Fruit fly (Drosophila melanogaster) whole organism, embryonic: ENCODE data around the gene CG13373.

Experiments used
- Aef1 ChIP-seq: fragments of 200-800 bp; sonication (Bioruptor generic); IDR thresholded peaks from 3 replicates; pipeline ENCODE4 v1.3.6; 2022; ENCODE audit warnings: missing biosample characterization, missing genetic modification characterization
- B-H2 ChIP-seq: fragments of 200-800 bp; sonication (Bioruptor generic); optimal IDR thresholded peaks from 2 replicates; lab custom pipeline; 2018; ENCODE audit warnings: missing biosample characterization, mild to moderate bottlenecking, missing genetic modification characterization
- CG10565 ChIP-seq: fragments of 200-800 bp; sonication (Bioruptor generic); optimal IDR thresholded peaks from 3 replicates; lab custom pipeline; 2016; ENCODE audit warnings: missing biosample characterization, mild to moderate bottlenecking, missing genetic modification characterization
- CG11093 ChIP-seq: fragments of 200-800 bp; sonication (Bioruptor generic); IDR thresholded peaks from 3 replicates; pipeline ENCODE4 v1.3.6; 2022; ENCODE audit warnings: missing biosample characterization, missing genetic modification characterization
- CG11695 ChIP-seq: fragments of 200-800 bp; sonication (Bioruptor generic); IDR thresholded peaks from 3 replicates; pipeline ENCODE4 v1.3.6; 2022; ENCODE audit warnings: missing biosample characterization, missing genetic modification characterization
- CG11696 ChIP-seq: fragments of 200-800 bp; sonication (Bioruptor generic); IDR thresholded peaks from 2 replicates; pipeline ENCODE4 v1.3.6; 2022; ENCODE audit warnings: missing biosample characterization, missing genetic modification characterization
- CG12104 ChIP-seq: fragments of 200-800 bp; sonication (Bioruptor generic); optimal IDR thresholded peaks from 3 replicates; lab custom pipeline; 2016; ENCODE audit warnings: missing biosample characterization, missing genetic modification characterization
- CG12155 ChIP-seq: fragments of 200-800 bp; sonication (Bioruptor generic); optimal IDR thresholded peaks from 3 replicates; lab custom pipeline; 2016; ENCODE audit warnings: missing biosample characterization, missing genetic modification characterization
- CG1529 ChIP-seq: fragments of 200-800 bp; sonication (Bioruptor generic); optimal IDR thresholded peaks from 3 replicates; lab custom pipeline; 2018; ENCODE audit warnings: missing biosample characterization, missing genetic modification characterization
- CG15514 ChIP-seq: fragments of 200-800 bp; sonication (Bioruptor generic); optimal IDR thresholded peaks from 3 replicates; lab custom pipeline; 2017; ENCODE audit warnings: missing biosample characterization, missing genetic modification characterization, mild to moderate bottlenecking, moderate library complexity, missing genetic modification reagents
- CG16815 ChIP-seq: fragments of 200-800 bp; sonication (Bioruptor generic); optimal IDR thresholded peaks from 3 replicates; lab custom pipeline; 2017; ENCODE audit warnings: missing biosample characterization, mild to moderate bottlenecking, missing genetic modification characterization
- CG17361 ChIP-seq: fragments of 200-800 bp; sonication (Bioruptor generic); IDR thresholded peaks from 3 replicates; pipeline ENCODE4 v1.3.6; 2022; ENCODE audit warnings: missing biosample characterization, missing genetic modification characterization
- CG18619 ChIP-seq: fragments of 200-800 bp; sonication (Bioruptor generic); optimal IDR thresholded peaks from 3 replicates; lab custom pipeline; 2017; ENCODE audit warnings: missing biosample characterization, mild to moderate bottlenecking, missing genetic modification characterization
- CG30431 ChIP-seq: fragments of 200-800 bp; sonication (Bioruptor generic); optimal IDR thresholded peaks from 2 replicates; lab custom pipeline; 2017; ENCODE audit warnings: missing biosample characterization, missing genetic modification characterization
- CG34422 ChIP-seq: fragments of 200-800 bp; sonication (Bioruptor generic); IDR thresholded peaks from 3 replicates; pipeline ENCODE4 v1.3.6; 2022; ENCODE audit warnings: missing biosample characterization, missing genetic modification characterization
- CG4854 ChIP-seq: fragments of 200-800 bp; sonication (Bioruptor generic); optimal IDR thresholded peaks from 2 replicates; lab custom pipeline; 2016; ENCODE audit warnings: missing biosample characterization, missing genetic modification characterization, inconsistent platforms
- CG6683 ChIP-seq: fragments of 200-800 bp; sonication (Bioruptor generic); optimal IDR thresholded peaks from 2 replicates; lab custom pipeline; 2017; ENCODE audit warnings: missing biosample characterization, mild to moderate bottlenecking, missing genetic modification characterization, missing genetic modification reagents
- CG7357 ChIP-seq: fragments of 200-800 bp; sonication (Bioruptor generic); IDR thresholded peaks from 3 replicates; pipeline ENCODE4 v1.3.6; 2022; ENCODE audit warnings: missing biosample characterization, missing genetic modification characterization
- CG7839 ChIP-seq: fragments of 200-800 bp; sonication (Bioruptor generic); optimal IDR thresholded peaks from 3 replicates; lab custom pipeline; 2018; ENCODE audit warnings: missing biosample characterization, mild to moderate bottlenecking, missing genetic modification characterization, moderate library complexity
- CG7928 ChIP-seq: fragments of 200-800 bp; sonication (Bioruptor generic); optimal IDR thresholded peaks from 2 replicates; lab custom pipeline; 2017; ENCODE audit warnings: missing biosample characterization, mild to moderate bottlenecking, missing genetic modification characterization
- CG8281 ChIP-seq: fragments of 200-800 bp; sonication (Bioruptor generic); optimal IDR thresholded peaks from 2 replicates; lab custom pipeline; 2018; ENCODE audit warnings: missing biosample characterization, mild to moderate bottlenecking, missing genetic modification characterization, moderate library complexity
- CG8924 ChIP-seq: fragments of 200-800 bp; optimal IDR thresholded peaks from 3 replicates; lab custom pipeline; 2019; ENCODE audit warnings: missing biosample characterization, mild to moderate bottlenecking, missing genetic modification characterization, moderate library complexity
- CG9876 ChIP-seq: fragments of 200-800 bp; sonication (Bioruptor generic); optimal IDR thresholded peaks from 2 replicates; lab custom pipeline; 2016; ENCODE audit warnings: missing biosample characterization, missing genetic modification characterization
- Chrac-16 ChIP-seq: fragments of 200-800 bp; sonication (Bioruptor generic); optimal IDR thresholded peaks from 3 replicates; lab custom pipeline; 2016; ENCODE audit warnings: missing biosample characterization, missing genetic modification characterization
- CkIIα-i1 ChIP-seq: fragments of 200-800 bp; sonication (Bioruptor generic); IDR thresholded peaks from 2 replicates; pipeline ENCODE4 v1.3.6; 2022; ENCODE audit warnings: missing biosample characterization, missing genetic modification characterization
- Fer1 ChIP-seq: fragments of 200-800 bp; sonication (Bioruptor generic); optimal IDR thresholded peaks from 2 replicates; lab custom pipeline; 2017; ENCODE audit warnings: missing biosample characterization, mild to moderate bottlenecking, missing genetic modification characterization
- Gsc ChIP-seq: fragments of 200-800 bp; sonication (Bioruptor generic); IDR thresholded peaks from 2 replicates; pipeline ENCODE4 v1.3.6; 2022; ENCODE audit warnings: missing biosample characterization, missing genetic modification characterization
- H15 ChIP-seq: fragments of 200-800 bp; sonication (Bioruptor generic); IDR thresholded peaks from 3 replicates; pipeline ENCODE4 v1.3.6; 2022; ENCODE audit warnings: missing biosample characterization, missing genetic modification characterization
- Hr39 ChIP-seq: fragments of >200 bp; optimal IDR thresholded peaks from 2 replicates; lab custom pipeline; 2017
- Jarid2 ChIP-seq: fragments of 200-800 bp; sonication (Bioruptor generic); optimal IDR thresholded peaks from 3 replicates; lab custom pipeline; 2017; ENCODE audit warnings: mild to moderate bottlenecking, missing biosample characterization, missing genetic modification reagents, missing genetic modification characterization
- MESR4 ChIP-seq: fragments of 200-800 bp; sonication (Bioruptor generic); optimal IDR thresholded peaks from 2 replicates; lab custom pipeline; 2018; ENCODE audit warnings: missing biosample characterization, mild to moderate bottlenecking, missing genetic modification characterization, moderate library complexity
- Meics ChIP-seq: fragments of 200-800 bp; sonication (Bioruptor generic); optimal IDR thresholded peaks from 2 replicates; lab custom pipeline; 2017; ENCODE audit warnings: missing biosample characterization, mild to moderate bottlenecking, missing genetic modification characterization
- NK7.1 ChIP-seq: fragments of 200-800 bp; sonication (Bioruptor generic); optimal IDR thresholded peaks from 3 replicates; lab custom pipeline; 2016; ENCODE audit warnings: missing biosample characterization, missing genetic modification characterization
- Optix ChIP-seq: fragments of 200-800 bp; sonication (Bioruptor generic); IDR thresholded peaks from 3 replicates; pipeline ENCODE4 v1.3.6; 2022; ENCODE audit warnings: missing biosample characterization, missing genetic modification characterization
- az2 ChIP-seq: fragments of 200-800 bp; sonication (Bioruptor generic); optimal IDR thresholded peaks from 3 replicates; lab custom pipeline; 2016; ENCODE audit warnings: missing biosample characterization, missing genetic modification characterization
- bsh ChIP-seq, 2 experiments: fragments of 200-800 bp; sonication (Bioruptor generic); optimal IDR thresholded peaks; 2 replicates each; lab custom pipeline; 2017 to 2018; ENCODE audit warnings: mild to moderate bottlenecking in 2 of 2, missing biosample characterization in 2 of 2, missing genetic modification characterization in 2 of 2, moderate library complexity in 1 of 2
- da ChIP-seq: fragments of 200-800 bp; sonication (Bioruptor generic); optimal IDR thresholded peaks from 2 replicates; lab custom pipeline; 2016; ENCODE audit warnings: missing biosample characterization, missing genetic modification characterization
- eyg ChIP-seq: fragments of 200-800 bp; sonication (Bioruptor generic); optimal IDR thresholded peaks from 3 replicates; lab custom pipeline; 2016; ENCODE audit warnings: missing biosample characterization, missing genetic modification characterization
- fd64A ChIP-seq: fragments of 200-800 bp; sonication (Bioruptor generic); optimal IDR thresholded peaks from 3 replicates; lab custom pipeline; 2018; ENCODE audit warnings: missing biosample characterization, mild to moderate bottlenecking, missing genetic modification characterization
- gfzf ChIP-seq: fragments of 200-800 bp; sonication (Bioruptor generic); optimal IDR thresholded peaks from 2 replicates; lab custom pipeline; 2016; ENCODE audit warnings: missing biosample characterization, mild to moderate bottlenecking, missing genetic modification characterization, moderate library complexity
- hth ChIP-seq: fragments of >200 bp; optimal IDR thresholded peaks from 2 replicates; lab custom pipeline; 2017; ENCODE audit warnings: inconsistent platforms
- kah ChIP-seq: fragments of 200-800 bp; sonication (Bioruptor generic); optimal IDR thresholded peaks from 2 replicates; lab custom pipeline; 2018; ENCODE audit warnings: missing biosample characterization, mild to moderate bottlenecking, missing genetic modification characterization
- ken ChIP-seq: fragments of 200-800 bp; sonication (Bioruptor generic); IDR thresholded peaks from 3 replicates; pipeline ENCODE4 v1.3.6; 2022; ENCODE audit warnings: missing biosample characterization, missing genetic modification characterization
- kni ChIP-seq: fragments of 200-800 bp; sonication (Bioruptor generic); optimal IDR thresholded peaks from 3 replicates; lab custom pipeline; 2017; ENCODE audit warnings: mild to moderate bottlenecking, missing biosample characterization, missing genetic modification reagents, missing genetic modification characterization
- pnt ChIP-seq: fragments of 200-800 bp; sonication (Bioruptor generic); optimal IDR thresholded peaks from 3 replicates; lab custom pipeline; 2016; ENCODE audit warnings: missing biosample characterization, missing genetic modification characterization
- pros ChIP-seq: fragments of 200-800 bp; sonication (Bioruptor generic); optimal IDR thresholded peaks from 3 replicates; lab custom pipeline; 2019; ENCODE audit warnings: missing biosample characterization, mild to moderate bottlenecking, missing genetic modification characterization, moderate library complexity
- ssp ChIP-seq: fragments of 200-800 bp; sonication (Bioruptor generic); IDR thresholded peaks from 2 replicates; pipeline ENCODE4 v1.3.6; 2022; ENCODE audit warnings: missing biosample characterization, missing genetic modification characterization
- tll ChIP-seq, 2 experiments: fragments of 200-800 bp in 1 of 2; fragments of >200 bp in 1 of 2; sonication (Bioruptor generic) in 1 of 2; optimal IDR thresholded peaks; 2 replicates each; lab custom pipeline; 2017 to 2019; ENCODE audit warnings: missing biosample characterization in 2 of 2, missing genetic modification characterization in 2 of 2, mild to moderate bottlenecking in 1 of 2, moderate library complexity in 1 of 2
- unc-4 ChIP-seq: fragments of 200-800 bp; sonication (Bioruptor generic); IDR thresholded peaks from 2 replicates; pipeline ENCODE4 v1.3.6; 2022; ENCODE audit warnings: missing biosample characterization, missing genetic modification characterization; ENCODE audit not compliant: partially characterized antibody
- zfh1 ChIP-seq: fragments of 200-800 bp; sonication (Bioruptor generic); IDR thresholded peaks from 3 replicates; pipeline ENCODE4 v1.3.6; 2022; ENCODE audit warnings: missing biosample characterization, missing genetic modification characterization

CG13373 gene

dm6 chrX:476230-477143, at the start of gene CG13373, which contains the start of gene ebo (continued):
- TF ChIP-seq Chrac-16: no peak
- no peak for TF ChIP-seq CG8281
- TF ChIP-seq Aef1 (GFP tag; lab: Robert Waterston, UW): no peak
- no peak for TF ChIP-seq az2 (GFP tag; lab: Kevin White, UChicago)
- TF ChIP-seq CG16815 (GFP tag; lab: Kevin White, UChicago): no peak
- no peak for TF ChIP-seq NK7.1
- peak; percentile 3 for TF ChIP-seq CG12155
- peak; percentile 19 for TF ChIP-seq Fer1 (GFP tag; lab: Kevin White, UChicago)
- 0 out of 3 replicates have a peak, but pooled peaks have one; percentile 30 for TF ChIP-seq zfh1 (GFP tag; lab: Robert Waterston, UW)
- no peak for TF ChIP-seq CG12104
- no peak for TF ChIP-seq hth
- TF ChIP-seq CG1529: no peak
- no peak for TF ChIP-seq pnt (GFP tag; lab: Kevin White, UChicago)
- no peak for TF ChIP-seq tll (GFP tag; optimal IDR thresholded peaks at IDR 0.05; lab: Kevin White, UChicago)
- TF ChIP-seq CG30431: no peak
- TF ChIP-seq ssp (GFP tag; lab: Robert Waterston, UW): no peak
- TF ChIP-seq Jarid2 (GFP tag; lab: Kevin White, UChicago): no peak
- no peak for TF ChIP-seq CG7839
- TF ChIP-seq CG15514: no peak
- no peak for TF ChIP-seq CG7357 (GFP tag; lab: Robert Waterston, UW)
- TF ChIP-seq CG4854: no peak
- TF ChIP-seq CkIIα-i1 (GFP tag; lab: Robert Waterston, UW): no peak
- TF ChIP-seq H15 (GFP tag; lab: Robert Waterston, UW): no peak
- TF ChIP-seq CG17361 (GFP tag; lab: Robert Waterston, UW): no peak; the same call in 2 of the 3 replicates
- TF ChIP-seq MESR4 (GFP tag; lab: Kevin White, UChicago): peak; percentile 77
- TF ChIP-seq CG18619 (GFP tag; lab: Kevin White, UChicago): no peak
- no peak for TF ChIP-seq CG11696 (GFP tag; lab: Robert Waterston, UW)
- no peak for TF ChIP-seq Meics
- peak; percentile 39 for TF ChIP-seq CG8924 (tag; lab: Kevin White, UChicago)
- peak; percentile 63 for TF ChIP-seq unc-4
- no peak for TF ChIP-seq CG11093 (GFP tag; lab: Robert Waterston, UW)
- no peak for TF ChIP-seq Hr39 (lab: Kevin White, UChicago)
- TF ChIP-seq pros (GFP tag; lab: Kevin White, UChicago): no peak
- TF ChIP-seq CG11695: no peak
- TF ChIP-seq Gsc (GFP tag; lab: Robert Waterston, UW): no peak
- no peak for TF ChIP-seq da (GFP tag; lab: Kevin White, UChicago)
- TF ChIP-seq eyg (GFP tag; lab: Kevin White, UChicago): no peak
- TF ChIP-seq kah: no peak
- TF ChIP-seq Optix (GFP tag; lab: Robert Waterston, UW): no peak
- TF ChIP-seq CG7928 (GFP tag; lab: Kevin White, UChicago): no peak
- TF ChIP-seq CG10565 (GFP tag; lab: Kevin White, UChicago): no peak
- TF ChIP-seq B-H2: no peak
- TF ChIP-seq gfzf (GFP tag; lab: Kevin White, UChicago): peak; percentile 49
- TF ChIP-seq fd64A (GFP tag; lab: Kevin White, UChicago): no peak
- TF ChIP-seq kni (GFP tag; lab: Kevin White, UChicago): no peak
- no peak for TF ChIP-seq ken (GFP tag; lab: Robert Waterston, UW)
- TF ChIP-seq CG6683 (GFP tag; lab: Kevin White, UChicago): no peak
- TF ChIP-seq CG9876: no peak
- peak; percentile 50; the same call in 1 of the 3 replicates for TF ChIP-seq CG34422 (GFP tag; lab: Robert Waterston, UW)
- TF ChIP-seq bsh (GFP tag; optimal IDR thresholded peaks at IDR 0.05; lab: Kevin White, UChicago): peak in 1 of 2 experiments; percentile 47
